Fruit fly (Drosophila melanogaster) whole organism, prepupa: ENCODE results near the gene CG18747.
A peak's percentile ranks its signal among the peaks of the same experiment; 100 is the strongest.

Experiments used
- CG10669 ChIP-seq: fragments of 200-800 bp; sonication (Bioruptor generic); optimal IDR thresholded peaks from 3 replicates; lab custom pipeline; 2018; ENCODE audit warnings: missing biosample characterization, mild to moderate bottlenecking, missing genetic modification characterization, moderate library complexity
- CG11294 ChIP-seq: fragments of 200-800 bp; sonication (Bioruptor generic); IDR thresholded peaks from 2 replicates; pipeline ENCODE4 v1.3.6; 2022; ENCODE audit warnings: missing biosample characterization, missing genetic modification characterization
- CG11762 ChIP-seq: fragments of 200-800 bp; sonication (Bioruptor generic); optimal IDR thresholded peaks from 3 replicates; lab custom pipeline; 2016; ENCODE audit warnings: missing biosample characterization, missing genetic modification characterization; ENCODE audit not compliant: insufficient read depth
- CG15336 ChIP-seq: fragments of 200-800 bp; sonication (Bioruptor generic); IDR thresholded peaks from 2 replicates; pipeline ENCODE4 v1.3.6; 2022; ENCODE audit warnings: missing biosample characterization, missing genetic modification characterization
- CG1621 ChIP-seq: fragments of 200-800 bp; sonication (Bioruptor generic); optimal IDR thresholded peaks from 3 replicates; lab custom pipeline; 2018; ENCODE audit warnings: missing biosample characterization, mild to moderate bottlenecking, missing genetic modification characterization
- CG31627 ChIP-seq: fragments of 200-800 bp; sonication (Bioruptor generic); optimal IDR thresholded peaks from 3 replicates; lab custom pipeline; 2016; ENCODE audit warnings: missing biosample characterization, missing genetic modification characterization
- CG32006 ChIP-seq: fragments of 200-800 bp; sonication (Bioruptor generic); optimal IDR thresholded peaks from 3 replicates; lab custom pipeline; 2017; ENCODE audit warnings: missing biosample characterization, mild to moderate bottlenecking, missing genetic modification characterization
- CG3919 ChIP-seq: fragments of 200-800 bp; sonication (Bioruptor generic); optimal IDR thresholded peaks from 3 replicates; lab custom pipeline; 2016; ENCODE audit warnings: missing biosample characterization, missing genetic modification characterization
- CG4318 ChIP-seq: fragments of 200-800 bp; sonication (Bioruptor generic); optimal IDR thresholded peaks from 3 replicates; lab custom pipeline; 2017; ENCODE audit warnings: missing biosample characterization, mild to moderate bottlenecking, missing genetic modification characterization
- CG6163 ChIP-seq: fragments of 200-800 bp; sonication (Bioruptor generic); IDR thresholded peaks from 3 replicates; pipeline ENCODE4 v1.3.6; 2022; ENCODE audit warnings: missing biosample characterization, missing genetic modification characterization
- CG6276 ChIP-seq: fragments of 200-800 bp; sonication (Bioruptor generic); optimal IDR thresholded peaks from 2 replicates; lab custom pipeline; 2017; ENCODE audit warnings: missing biosample characterization, mild to moderate bottlenecking, missing genetic modification characterization
- CG6808 ChIP-seq: fragments of 200-800 bp; sonication (Bioruptor generic); optimal IDR thresholded peaks from 3 replicates; lab custom pipeline; 2017; ENCODE audit warnings: missing biosample characterization, missing genetic modification characterization, mild to moderate bottlenecking, moderate library complexity, missing genetic modification reagents
- CG6854 ChIP-seq: fragments of 200-800 bp; sonication (Bioruptor generic); optimal IDR thresholded peaks from 2 replicates; lab custom pipeline; 2017; ENCODE audit warnings: missing biosample characterization, mild to moderate bottlenecking, missing genetic modification characterization
- CG8319 ChIP-seq: fragments of 200-800 bp; sonication (Bioruptor generic); optimal IDR thresholded peaks from 3 replicates; lab custom pipeline; 2016; ENCODE audit warnings: missing biosample characterization, missing genetic modification characterization
- CG8632 ChIP-seq: fragments of 200-800 bp; sonication (Bioruptor generic); optimal IDR thresholded peaks from 3 replicates; lab custom pipeline; 2016; ENCODE audit warnings: missing biosample characterization, missing genetic modification characterization
- CG9139 ChIP-seq: fragments of 200-800 bp; sonication (Bioruptor generic); optimal IDR thresholded peaks from 3 replicates; lab custom pipeline; 2017; ENCODE audit warnings: missing biosample characterization, mild to moderate bottlenecking, missing genetic modification characterization
- Eip78C ChIP-seq: fragments of 200-800 bp; sonication (Bioruptor generic); peaks from one replicate; lab custom pipeline; 2016; ENCODE audit warnings: missing biosample characterization, missing genetic modification characterization
- Ets21C ChIP-seq: fragments of 200-800 bp; sonication (Bioruptor generic); optimal IDR thresholded peaks from 3 replicates; lab custom pipeline; 2016; ENCODE audit warnings: missing biosample characterization, missing genetic modification characterization
- Ets96B ChIP-seq: fragments of 200-800 bp; optimal IDR thresholded peaks from 2 replicates; lab custom pipeline; 2019; ENCODE audit warnings: missing biosample characterization, mild to moderate bottlenecking, missing genetic modification characterization, moderate library complexity
- Hr39 ChIP-seq: fragments of 200-800 bp; sonication (Bioruptor generic); optimal IDR thresholded peaks from 2 replicates; lab custom pipeline; 2016; ENCODE audit warnings: missing biosample characterization, missing genetic modification characterization
- Met ChIP-seq: fragments of 200-800 bp; sonication (Bioruptor generic); optimal IDR thresholded peaks from 3 replicates; lab custom pipeline; 2016; ENCODE audit warnings: missing biosample characterization, missing genetic modification characterization
- OdsH ChIP-seq: fragments of 200-800 bp; sonication (Bioruptor generic); optimal IDR thresholded peaks from 3 replicates; lab custom pipeline; 2016; ENCODE audit warnings: missing biosample characterization, missing genetic modification characterization
- Smox ChIP-seq: fragments of 200-800 bp; sonication (Bioruptor generic); optimal IDR thresholded peaks from 3 replicates; lab custom pipeline; 2016; ENCODE audit warnings: missing biosample characterization, missing genetic modification characterization
- Sox14 ChIP-seq: fragments of 200-800 bp; sonication (Bioruptor generic); optimal IDR thresholded peaks from 3 replicates; lab custom pipeline; 2016; ENCODE audit warnings: missing biosample characterization, missing genetic modification characterization
- Sox15 ChIP-seq: fragments of 200-800 bp; sonication (Bioruptor generic); optimal IDR thresholded peaks from 3 replicates; lab custom pipeline; 2016; ENCODE audit warnings: missing biosample characterization, missing genetic modification characterization
- cyc ChIP-seq: fragments of 200-800 bp; sonication (Bioruptor generic); optimal IDR thresholded peaks from 3 replicates; lab custom pipeline; 2016; ENCODE audit warnings: missing biosample characterization, missing genetic modification characterization
- dac ChIP-seq: fragments of 200-800 bp; sonication (Bioruptor generic); optimal IDR thresholded peaks from 2 replicates; lab custom pipeline; 2017; ENCODE audit warnings: missing biosample characterization, mild to moderate bottlenecking, missing genetic modification characterization
- dsx ChIP-seq: fragments of 200-800 bp; optimal IDR thresholded peaks from 3 replicates; lab custom pipeline; 2019; ENCODE audit warnings: missing biosample characterization, mild to moderate bottlenecking, missing genetic modification characterization, moderate library complexity; ENCODE audit not compliant: poor library complexity, severe bottlenecking
- eg ChIP-seq: fragments of 200-800 bp; sonication (Bioruptor generic); IDR thresholded peaks from 3 replicates; pipeline ENCODE4 v1.3.6; 2022; ENCODE audit warnings: missing biosample characterization, missing genetic modification characterization
- fkh ChIP-seq: fragments of 200-800 bp; sonication (Bioruptor generic); optimal IDR thresholded peaks from 3 replicates; lab custom pipeline; 2017; ENCODE audit warnings: missing biosample characterization, mild to moderate bottlenecking, missing genetic modification characterization, moderate library complexity
- lz ChIP-seq: fragments of 200-800 bp; sonication (Bioruptor generic); optimal IDR thresholded peaks from 3 replicates; lab custom pipeline; 2016; ENCODE audit warnings: missing biosample characterization, missing genetic modification characterization
- pdm3 ChIP-seq: fragments of 200-800 bp; sonication (Bioruptor generic); optimal IDR thresholded peaks from 3 replicates; lab custom pipeline; 2016; ENCODE audit warnings: missing biosample characterization, missing genetic modification characterization
- spab ChIP-seq: fragments of 200-800 bp; sonication (Bioruptor generic); optimal IDR thresholded peaks from 2 replicates; lab custom pipeline; 2017; ENCODE audit warnings: missing biosample characterization, mild to moderate bottlenecking, missing genetic modification characterization, missing genetic modification reagents
- svp ChIP-seq: fragments of 200-800 bp; sonication (Bioruptor generic); peaks from one replicate; lab custom pipeline; 2016; ENCODE audit warnings: missing biosample characterization, missing genetic modification characterization
- topi ChIP-seq: fragments of 200-800 bp; sonication (Bioruptor generic); optimal IDR thresholded peaks from 3 replicates; lab custom pipeline; 2016; ENCODE audit warnings: missing biosample characterization, missing genetic modification characterization
- vri ChIP-seq: fragments of 200-800 bp; sonication (Bioruptor generic); optimal IDR thresholded peaks from 3 replicates; lab custom pipeline; 2016; ENCODE audit warnings: missing biosample characterization, mild to moderate bottlenecking, missing genetic modification characterization

The CG18747 gene

dm6 chr3R:7790583-7791034 is 7.4 kb upstream of the CG18747 start, which contains the start of gene CG10086:
Gene CG10086, plus strand, starts transcription at chr3R:7790633.
- no peak for TF ChIP-seq pdm3
- peak; percentile 9 for TF ChIP-seq vri (GFP tag; lab: Kevin White, UChicago)
- TF ChIP-seq eg (GFP tag; lab: Robert Waterston, UW), result no peak
- no peak for TF ChIP-seq CG11762 (GFP tag; lab: Kevin White, UChicago)

dm6 chr3R:7790087-7790486 is 6.8 kb upstream of the CG18747 start, which contains the start of gene CG18746:
Gene CG18746, minus strand, starts transcription at chr3R:7790187.
- TF ChIP-seq eg (GFP tag; lab: Robert Waterston, UW), result no peak

- TF ChIP-seq Smox (GFP tag; lab: Kevin White, UChicago), result no peak
- peak; percentile 73 for TF ChIP-seq vri (GFP tag; lab: Kevin White, UChicago)
- no peak for TF ChIP-seq CG6854
- TF ChIP-seq fkh (GFP tag; lab: Kevin White, UChicago), result peak; percentile 2
- no peak for TF ChIP-seq Ets21C (GFP tag; lab: Kevin White, UChicago)
- TF ChIP-seq CG9139 (GFP tag; lab: Kevin White, UChicago), result no peak
- peak; percentile 85 for TF ChIP-seq svp (GFP tag; lab: Kevin White, UChicago)
- no peak for TF ChIP-seq CG10669 (GFP tag; lab: Kevin White, UChicago)
- no peak for TF ChIP-seq lz (GFP tag; lab: Kevin White, UChicago)
- no peak for TF ChIP-seq dsx (GFP tag; lab: Kevin White, UChicago)
- TF ChIP-seq CG6163 (GFP tag; lab: Robert Waterston, UW), result no peak
- TF ChIP-seq Eip78C (GFP tag; lab: Kevin White, UChicago), result no peak
- no peak for TF ChIP-seq Hr39 (GFP tag; lab: Kevin White, UChicago)
- TF ChIP-seq Ets96B (tag; lab: Kevin White, UChicago), result no peak
These were observed 4.7 kb upstream of the CG18747 start, which contains the start of gene CG18748 for dm6 chr3R:7787899-7788298. Gene CG18748, minus strand, starts transcription at chr3R:7787923.

- TF ChIP-seq vri (GFP tag; lab: Kevin White, UChicago) (peak; percentile 57), fkh (GFP tag; lab: Kevin White, UChicago) (peak; percentile 14), dsx (GFP tag; lab: Kevin White, UChicago) (no peak)
- TF ChIP-seq, all 60 proteins: peak for 2
These were observed 2.5 kb upstream of the CG18747 start, which contains the start of gene CG18745 for dm6 chr3R:7785784-7786183. Gene CG18745, minus strand, starts transcription at chr3R:7786119.

dm6 chr3R:7779620-7780019 is 3.6 kb downstream of the CG18747 start:
- TF ChIP-seq CG32006 (GFP tag; lab: Kevin White, UChicago) (no peak), cyc (GFP tag; lab: Kevin White, UChicago) (no peak), pdm3 (peak; percentile 26), topi (GFP tag; lab: Kevin White, UChicago) (no peak), spab (GFP tag; lab: Kevin White, UChicago) (no peak), CG8632 (no peak), CG10669 (GFP tag; lab: Kevin White, UChicago) (peak; percentile 50), CG6808 (peak; percentile 4), OdsH (peak; percentile 39), CG3919 (GFP tag; lab: Kevin White, UChicago) (no peak), CG4318 (no peak), CG15336 (no peak), CG8319 (GFP tag; lab: Kevin White, UChicago) (no peak)
- TF ChIP-seq, all 60 proteins: peak for 4

dm6 chr3R:7771656-7772055 is 11.6 kb downstream of the CG18747 start, which contains the start of gene CG11286:
Gene CG11286, minus strand, starts transcription at chr3R:7771756.
- no peak for TF ChIP-seq Ets21C (GFP tag; lab: Kevin White, UChicago)
- no peak for TF ChIP-seq CG31627 (GFP tag; lab: Kevin White, UChicago)
- TF ChIP-seq fkh (GFP tag; lab: Kevin White, UChicago), result no peak
- TF ChIP-seq dac (GFP tag; lab: Kevin White, UChicago), result no peak
- TF ChIP-seq Sox14 (GFP tag; lab: Kevin White, UChicago), result no peak
- TF ChIP-seq CG1621 (tag; lab: Kevin White, UChicago), result no peak
- no peak for TF ChIP-seq CG11294 (GFP tag; lab: Robert Waterston, UW)
- no peak for TF ChIP-seq spab (GFP tag; lab: Kevin White, UChicago)
- TF ChIP-seq CG3919 (GFP tag; lab: Kevin White, UChicago), result no peak
- TF ChIP-seq Met, result no peak
- no peak for TF ChIP-seq Sox15 (GFP tag; lab: Kevin White, UChicago)
- no peak for TF ChIP-seq CG6276 (GFP tag; lab: Kevin White, UChicago)
